Fruit fly (Drosophila melanogaster) Kc167 (cell line): ENCODE results near the gene CG42514.

ENCODE experiments used
- Sin3A ChIP-seq: fragments of >200 bp; optimal IDR thresholded peaks from 2 replicates; lab custom pipeline; 2018; ENCODE audit warnings: missing external identifiers
- psq ChIP-seq: fragments of >200 bp; optimal IDR thresholded peaks from 2 replicates; lab custom pipeline; 2017; ENCODE audit warnings: missing external identifiers
- ttk ChIP-seq: sonication (Bioruptor generic); optimal IDR thresholded peaks from 2 replicates; lab custom pipeline; 2017; ENCODE audit warnings: missing external identifiers

dm6 chr3L:16474130-16474529 lies 21.9 kb downstream of the CG42514 start:
- TF ChIP-seq psq, result no peak
- no peak for TF ChIP-seq ttk
- no peak for TF ChIP-seq Sin3A (lab: Kevin White, UChicago)
